Fruit fly (Drosophila melanogaster) whole organism: ENCODE measurements around the gene CG14722.

ENCODE experiments used
- CG8478 ChIP-seq: fragments of >200 bp; optimal IDR thresholded peaks from 2 replicates; lab custom pipeline; 2018; ENCODE audit warnings: inconsistent platforms
- Dll ChIP-seq: fragments of >200 bp; optimal IDR thresholded peaks from 2 replicates; lab custom pipeline; 2017
- EcR ChIP-seq, 2 experiments: fragments of >200 bp; optimal IDR thresholded peaks; 2 replicates each; lab custom pipeline; 2017; ENCODE audit warnings: missing biosample characterization in 2 of 2, missing genetic modification characterization in 2 of 2, missing genetic modification reagents in 2 of 2
- pan ChIP-seq: fragments of >200 bp; optimal IDR thresholded peaks from 2 replicates; lab custom pipeline; 2017
- psq ChIP-seq: fragments of >200 bp; optimal IDR thresholded peaks from 2 replicates; lab custom pipeline; 2017
- usp ChIP-seq: fragments of >200 bp; optimal IDR thresholded peaks from 2 replicates; lab custom pipeline; 2017; ENCODE audit warnings: missing biosample characterization, missing genetic modification characterization, mixed read lengths

The CG14722 gene

dm6 chr3R:11741730-11742203, at the start of gene CG14722, which contains the start of gene Blm:
CG14722 (plus strand) TSS chr3R:11741890.
Blm (minus strand) TSS chr3R:11741783.
- no peak for TF ChIP-seq Dll (lab: Kevin White, UChicago)

dm6 chr3R:11692504-11692903, 49.2 kb upstream of the CG14722 start:
- TF ChIP-seq psq (lab: Kevin White, UChicago) (no peak), usp (GFP tag; lab: Kevin White, UChicago) (no peak), CG8478 (lab: Kevin White, UChicago) (no peak), EcR (GFP tag; optimal IDR thresholded peaks at IDR 0.05; lab: Kevin White, UChicago) (no peak), Dll (lab: Kevin White, UChicago) (no peak), pan (lab: Kevin White, UChicago) (no peak)

- TF ChIP-seq pan (lab: Kevin White, UChicago) (no peak), CG8478 (lab: Kevin White, UChicago) (no peak), usp (GFP tag; lab: Kevin White, UChicago) (no peak), psq (lab: Kevin White, UChicago) (no peak), Dll (lab: Kevin White, UChicago) (no peak), EcR (GFP tag; optimal IDR thresholded peaks at IDR 0.05; lab: Kevin White, UChicago) (no peak)
Measured at dm6 chr3R:11694311-11695305, 47.1 kb upstream of the CG14722 start, which contains the start of gene Fer3. Fer3 (minus strand) TSS chr3R:11694311.

dm6 chr3R:11696209-11696608, 45.5 kb upstream of the CG14722 start, which contains the start of gene CG14717:
CG14717 (plus strand) TSS chr3R:11696509.
- no peak for TF ChIP-seq Dll (lab: Kevin White, UChicago)
- TF ChIP-seq psq (lab: Kevin White, UChicago): no peak
- TF ChIP-seq usp (GFP tag; lab: Kevin White, UChicago): no peak

- TF ChIP-seq CG8478 (lab: Kevin White, UChicago): no peak
- no peak for TF ChIP-seq usp (GFP tag; lab: Kevin White, UChicago)
- no peak for TF ChIP-seq psq (lab: Kevin White, UChicago)
- no peak for TF ChIP-seq pan (lab: Kevin White, UChicago)
- no peak for TF ChIP-seq Dll (lab: Kevin White, UChicago)
- no peak for TF ChIP-seq EcR (GFP tag; optimal IDR thresholded peaks at IDR 0.05; lab: Kevin White, UChicago)
Measured at dm6 chr3R:11700314-11700713, 41.4 kb upstream of the CG14722 start, which contains the start of gene CG14718. CG14718 (plus strand) TSS chr3R:11700614.

- TF ChIP-seq usp (GFP tag; lab: Kevin White, UChicago): no peak
- no peak for TF ChIP-seq CG8478 (lab: Kevin White, UChicago)
- TF ChIP-seq EcR (GFP tag; optimal IDR thresholded peaks at IDR 0.05; lab: Kevin White, UChicago): no peak
- TF ChIP-seq psq (lab: Kevin White, UChicago): no peak
- no peak for TF ChIP-seq Dll (lab: Kevin White, UChicago)
- TF ChIP-seq pan (lab: Kevin White, UChicago): no peak
Measured at dm6 chr3R:11703730-11704129, 38.0 kb upstream of the CG14722 start, which contains the start of gene I-t. I-t (plus strand) TSS chr3R:11704030.

dm6 chr3R:11711376-11711775, 30.3 kb upstream of the CG14722 start, which contains the start of gene CG14720:
CG14720 (plus strand) TSS chr3R:11711676.
- TF ChIP-seq Dll (lab: Kevin White, UChicago) (no peak), EcR (GFP tag; optimal IDR thresholded peaks at IDR 0.05; lab: Kevin White, UChicago) (no peak), pan (lab: Kevin White, UChicago) (no peak), psq (lab: Kevin White, UChicago) (no peak)

dm6 chr3R:11721593-11721992, 20.1 kb upstream of the CG14722 start, which contains the start of gene CG12594:
CG12594 (plus strand) TSS chr3R:11721734.
- TF ChIP-seq psq (lab: Kevin White, UChicago) (no peak), CG8478 (lab: Kevin White, UChicago) (no peak), usp (GFP tag; lab: Kevin White, UChicago) (no peak), EcR (GFP tag; optimal IDR thresholded peaks at IDR 0.05; lab: Kevin White, UChicago) (no peak), Dll (lab: Kevin White, UChicago) (no peak), pan (lab: Kevin White, UChicago) (no peak)

dm6 chr3R:11735337-11735736, 6.4 kb upstream of the CG14722 start, which contains the start of gene CG14721:
CG14721 (plus strand) TSS chr3R:11735447.
- TF ChIP-seq EcR (GFP tag; optimal IDR thresholded peaks at IDR 0.05; lab: Kevin White, UChicago) (no peak), pan (lab: Kevin White, UChicago) (no peak), usp (GFP tag; lab: Kevin White, UChicago) (no peak), Dll (lab: Kevin White, UChicago) (no peak), psq (lab: Kevin White, UChicago) (no peak), CG8478 (lab: Kevin White, UChicago) (no peak)

- TF ChIP-seq CG8478 (lab: Kevin White, UChicago) (no peak), Dll (lab: Kevin White, UChicago) (no peak), psq (lab: Kevin White, UChicago) (no peak), usp (GFP tag; lab: Kevin White, UChicago) (no peak), EcR (GFP tag; optimal IDR thresholded peaks at IDR 0.05; lab: Kevin White, UChicago) (no peak), pan (lab: Kevin White, UChicago) (no peak)
Measured at dm6 chr3R:11749297-11750293, 7.9 kb downstream of the CG14722 start, which contains the start of gene CG6923. CG6923 (minus strand) TSS chr3R:11750029.
